Fruit fly (Drosophila melanogaster): ENCODE results near the gene CG43965.
A peak's percentile ranks its signal among the peaks of the same experiment; 100 is the strongest.

The CG43965 gene

DNA sequence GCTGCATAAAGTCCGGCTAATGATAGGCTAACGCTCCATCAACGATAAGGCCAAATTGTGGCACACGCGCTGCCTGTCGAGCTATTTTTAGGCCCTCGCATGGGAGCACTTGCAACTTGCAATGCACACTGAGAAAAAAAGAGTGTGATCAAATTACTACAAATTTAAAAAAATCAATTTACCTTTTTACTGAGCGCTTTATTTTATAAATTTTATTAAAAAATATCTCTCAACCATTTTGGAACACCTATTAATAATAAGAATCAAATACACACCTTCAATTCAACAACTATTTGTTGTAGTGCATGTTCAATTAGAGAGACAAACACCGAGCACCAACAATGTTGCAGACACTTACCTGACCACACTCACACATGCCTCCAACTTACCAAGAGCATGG lies 39.9 kb upstream of the CG43965 start (continued):
- no peak for TF ChIP-seq pho (GFP tag; optimal IDR thresholded peaks at IDR 0.05)
- no peak for TF ChIP-seq CrebB (tag; optimal IDR thresholded peaks at IDR 0.05)
- no peak for TF ChIP-seq CG2129 (GFP tag; IDR thresholded peaks at IDR 0.05; ENCODE audit: partially characterized antibody)
- no peak for TF ChIP-seq kah (GFP tag; optimal IDR thresholded peaks at IDR 0.05)
- TF ChIP-seq Sox102F (GFP tag; optimal IDR thresholded peaks at IDR 0.05): peak; percentile 6
- no peak for TF ChIP-seq CG9876 (GFP tag; optimal IDR thresholded peaks at IDR 0.05)
- TF ChIP-seq CG10267 (tag; optimal IDR thresholded peaks at IDR 0.05): peak; percentile 78
- peak; percentile 69 for TF ChIP-seq CG8388 (GFP tag; optimal IDR thresholded peaks at IDR 0.05)
- TF ChIP-seq lab (GFP tag; optimal IDR thresholded peaks at IDR 0.05): no peak
- TF ChIP-seq CG16813 (GFP tag; IDR thresholded peaks at IDR 0.05; ENCODE audit: partially characterized antibody): no peak
- no peak for TF ChIP-seq CG18764 (GFP tag; optimal IDR thresholded peaks at IDR 0.05)
- TF ChIP-seq Mrtf (GFP tag; IDR thresholded peaks at IDR 0.05): peak; percentile 39; the same call in 1 of the 3 replicates
- peak; percentile 6 for TF ChIP-seq tgo (GFP tag; IDR thresholded peaks at IDR 0.05)
- peak; percentile 77 for TF ChIP-seq gsb-n (tag; optimal IDR thresholded peaks at IDR 0.05)
- peak; percentile 63 for TF ChIP-seq Ada2b (GFP tag; IDR thresholded peaks at IDR 0.05)
- TF ChIP-seq prd (optimal IDR thresholded peaks at IDR 0.05): no peak
- TF ChIP-seq prd (GFP tag; IDR thresholded peaks at IDR 0.05): peak; percentile 18; the same call in 2 of the 3 replicates
- TF ChIP-seq HLH3B (GFP tag; IDR thresholded peaks at IDR 0.05): peak; percentile 40
- TF ChIP-seq eyg (GFP tag; optimal IDR thresholded peaks at IDR 0.05): no peak
- peak; percentile 47; the same call in 1 of the 2 replicates for TF ChIP-seq dati (GFP tag; IDR thresholded peaks at IDR 0.05)
- TF ChIP-seq CG17612 (GFP tag; IDR thresholded peaks at IDR 0.05): no peak; the same call in 1 of the 2 replicates
- TF ChIP-seq Optix (GFP tag; IDR thresholded peaks at IDR 0.05): peak; percentile 54; the same call in 1 of the 3 replicates
- no peak for TF ChIP-seq CG13287 (GFP tag; IDR thresholded peaks at IDR 0.05; ENCODE audit: partially characterized antibody)
- TF ChIP-seq CG15514 (GFP tag; optimal IDR thresholded peaks at IDR 0.05): no peak
- no peak for TF ChIP-seq Side (GFP tag; optimal IDR thresholded peaks at IDR 0.05)
- no peak for TF ChIP-seq CG12104 (GFP tag; optimal IDR thresholded peaks at IDR 0.05)
- no peak for TF ChIP-seq MBD-R2 (GFP tag; IDR thresholded peaks at IDR 0.05)
- TF ChIP-seq zen (tag; optimal IDR thresholded peaks at IDR 0.05): no peak
- TF ChIP-seq bsh (GFP tag; optimal IDR thresholded peaks at IDR 0.05): peak in 1 of 2 experiments; percentile 81
- peak; percentile 85 for TF ChIP-seq CG17328 (GFP tag; IDR thresholded peaks at IDR 0.05)
- TF ChIP-seq CG32532 (GFP tag; IDR thresholded peaks at IDR 0.05): 0 out of 2 replicates have a peak, but pooled peaks have one; percentile 4
- peak; percentile 42 for TF ChIP-seq ranshi (GFP tag; IDR thresholded peaks at IDR 0.05)
- TF ChIP-seq ac (GFP tag; optimal IDR thresholded peaks at IDR 0.05): no peak
- TF ChIP-seq fd102C (GFP tag; optimal IDR thresholded peaks at IDR 0.05): no peak
- peak; percentile 55 for TF ChIP-seq stc (GFP tag; IDR thresholded peaks at IDR 0.05)
- TF ChIP-seq pb (GFP tag; optimal IDR thresholded peaks at IDR 0.05): no peak
- TF ChIP-seq CG43689 (GFP tag; IDR thresholded peaks at IDR 0.05): no peak
- TF ChIP-seq cad (GFP tag; optimal IDR thresholded peaks at IDR 0.05): no peak
- TF ChIP-seq TFAM (GFP tag; optimal IDR thresholded peaks at IDR 0.05): no peak
- TF ChIP-seq CG4328 (GFP tag; optimal IDR thresholded peaks at IDR 0.05): no peak
- TF ChIP-seq CG1024 (GFP tag; IDR thresholded peaks at IDR 0.05): peak; percentile 62
- TF ChIP-seq ken (GFP tag; IDR thresholded peaks at IDR 0.05): peak; percentile 59
- no peak for TF ChIP-seq Meics (GFP tag; optimal IDR thresholded peaks at IDR 0.05)
- TF ChIP-seq Sry-δ (GFP tag; optimal IDR thresholded peaks at IDR 0.05): no peak
- TF ChIP-seq dmrt11E (tag; optimal IDR thresholded peaks at IDR 0.05): peak; percentile 37
- no peak for TF ChIP-seq CG12299 (tag; optimal IDR thresholded peaks at IDR 0.05)
- TF ChIP-seq wdn (GFP tag; IDR thresholded peaks at IDR 0.05): no peak
